Worm (Caenorhabditis elegans) whole organism, dauer: Measurements from ENCODE around the gene C54F6.20.

Experiments
- unc-62 ChIP-seq: sonication (generic microtip); optimal IDR thresholded peaks from 2 replicates; lab custom pipeline; 2017; ENCODE audit warnings: missing biosample characterization, missing genetic modification reagents, missing genetic modification characterization

The C54F6.20 gene

ce11 chrV:7522279-7522678 lies 2.3 kb upstream of the C54F6.20 start, which contains the start of gene C54F6.15:
Gene C54F6.15 (minus strand): TSS chrV:7522379.
- TF ChIP-seq unc-62 (GFP tag; lab: Kevin White, UChicago) = no peak

ce11 chrV:7523392-7523791 lies 1.2 kb upstream of the C54F6.20 start, which contains the start of gene C54F6.6:
Gene C54F6.6 (plus strand): TSS chrV:7523692.
- no peak for TF ChIP-seq unc-62 (GFP tag; lab: Kevin White, UChicago)

ce11 chrV:7525695-7526094 lies 1.1 kb downstream of the C54F6.20 start, which contains the start of gene C54F6.18:
Gene C54F6.18 (plus strand): TSS chrV:7525995.
- TF ChIP-seq unc-62 (GFP tag; lab: Kevin White, UChicago) = no peak

- TF ChIP-seq unc-62 (GFP tag; lab: Kevin White, UChicago) = no peak
These were observed 2.6 kb downstream of the C54F6.20 start, which contains the start of gene C54F6.17 for ce11 chrV:7527153-7527552. Gene C54F6.17 (plus strand): TSS chrV:7527453.

ce11 chrV:7528816-7529215 lies 4.3 kb downstream of the C54F6.20 start, which contains the start of gene C54F6.5:
Gene C54F6.5 (plus strand): TSS chrV:7529116.
- TF ChIP-seq unc-62 (GFP tag; lab: Kevin White, UChicago) = no peak

- TF ChIP-seq unc-62 (GFP tag; lab: Kevin White, UChicago) = no peak
These were observed 5.3 kb downstream of the C54F6.20 start, which contains the start of gene swt-2 for ce11 chrV:7529840-7530239. Gene swt-2 (plus strand): TSS chrV:7530140.

ce11 chrV:7532947-7533346 lies 8.4 kb downstream of the C54F6.20 start, which contains the start of gene C54F6.3:
Gene C54F6.3 (plus strand): TSS chrV:7533247.
- TF ChIP-seq unc-62 (GFP tag; lab: Kevin White, UChicago) = no peak

ce11 chrV:7538018-7538417 lies 13.5 kb downstream of the C54F6.20 start, which contains the start of gene C54F6.12:
Gene C54F6.12 (minus strand): TSS chrV:7538118.
- TF ChIP-seq unc-62 (GFP tag; lab: Kevin White, UChicago) = no peak

ce11 chrV:7539015-7539414 lies 14.5 kb downstream of the C54F6.20 start, which contains the start of gene srh-268:
Gene srh-268 (plus strand): TSS chrV:7539315.
- TF ChIP-seq unc-62 (GFP tag; lab: Kevin White, UChicago) = no peak

- TF ChIP-seq unc-62 (GFP tag; lab: Kevin White, UChicago) = no peak
These were observed 19.2 kb downstream of the C54F6.20 start for ce11 chrV:7543728-7544127.

- TF ChIP-seq unc-62 (GFP tag; lab: Kevin White, UChicago) = no peak
These were observed 20.6 kb downstream of the C54F6.20 start, which contains the start of the genes C54F6.19 and nhx-3 for ce11 chrV:7545187-7545586. Gene C54F6.19 (plus strand): TSS chrV:7545487. Gene nhx-3 (minus strand): TSS chrV:7545523.

- no peak for TF ChIP-seq unc-62 (GFP tag; lab: Kevin White, UChicago)
These were observed 22.9 kb downstream of the C54F6.20 start, which contains the start of gene ftn-1 for ce11 chrV:7547479-7547878. Gene ftn-1 (minus strand): TSS chrV:7547579.

- TF ChIP-seq unc-62 (GFP tag; lab: Kevin White, UChicago) = no peak
These were observed 23.5 kb downstream of the C54F6.20 start for ce11 chrV:7548017-7548416.

ce11 chrV:7551821-7552220 lies 27.3 kb downstream of the C54F6.20 start, which contains the start of gene F19F10.3:
Gene F19F10.3 (plus strand): TSS chrV:7552121.
- no peak for TF ChIP-seq unc-62 (GFP tag; lab: Kevin White, UChicago)

ce11 chrV:7553873-7554362 lies 29.4 kb downstream of the C54F6.20 start, which contains the start of gene ttr-10:
Gene ttr-10 (minus strand): TSS chrV:7553923.
- TF ChIP-seq unc-62 (GFP tag; lab: Kevin White, UChicago) = no peak

ce11 chrV:7555875-7556274 lies 31.3 kb downstream of the C54F6.20 start:
- TF ChIP-seq unc-62 (GFP tag; lab: Kevin White, UChicago) = no peak

- no peak for TF ChIP-seq unc-62 (GFP tag; lab: Kevin White, UChicago)
These were observed 34.1 kb downstream of the C54F6.20 start, which contains the start of gene ets-7 for ce11 chrV:7558693-7559092. Gene ets-7 (minus strand): TSS chrV:7558793.
